Worm (Caenorhabditis elegans): ENCODE data around the gene F44E2.9.

DNA sequence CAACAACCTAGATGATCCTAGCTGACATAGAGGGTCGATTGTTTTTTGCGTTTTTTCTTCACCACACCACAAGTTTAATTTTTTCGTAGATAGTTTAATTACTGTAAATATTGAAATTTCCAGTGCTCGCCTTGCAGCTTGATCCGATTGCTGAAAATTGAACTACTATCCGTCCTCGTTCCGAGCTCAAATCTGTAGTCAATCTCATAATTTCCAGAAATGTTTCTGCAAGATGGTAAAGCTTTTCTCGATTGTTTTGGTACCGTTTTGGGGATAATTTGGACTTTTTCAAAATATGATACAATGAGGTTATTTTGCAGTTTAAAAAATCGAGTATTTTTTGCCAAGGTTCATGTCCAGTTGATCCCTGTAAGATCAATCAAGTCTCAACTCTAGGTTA, 15.7 kb upstream of the F44E2.9 start:
- TF ChIP-seq lin-15B (tag; optimal IDR thresholded peaks at IDR 0.05) = no peak
- no peak for TF ChIP-seq ama-1 (optimal IDR thresholded peaks at IDR 0.05)
- TF ChIP-seq nhr-237 (tag; optimal IDR thresholded peaks at IDR 0.05) = no peak
- TF ChIP-seq fkh-10 (GFP tag; optimal IDR thresholded peaks at IDR 0.05) = no peak
- TF ChIP-seq nhr-11 (tag; optimal IDR thresholded peaks at IDR 0.05) = no peak
- TF ChIP-seq snpc-4 (tag; optimal IDR thresholded peaks at IDR 0.05) = no peak
- no peak for TF ChIP-seq fos-1 (tag; optimal IDR thresholded peaks at IDR 0.05)

All from whole organism, L3 larva.